Worm (Caenorhabditis elegans): ENCODE measurements around the gene F58F9.9.
"Not testable (repeated sequence)": the region's sequence is repeated elsewhere in the genome, so short reads cannot be mapped to it uniquely, and the experiment has no call there.

F58F9.9 gene

ce11 chrIV:6253000-6253399 is 12.9 kb downstream of the F58F9.9 start, which contains the start of gene T13A10.2:
Gene T13A10.2, plus strand, starts transcription at chrIV:6253300.
- not testable (repeated sequence) for TF ChIP-seq ama-1 (optimal IDR thresholded peaks at IDR 0.05); nhr-12 (tag; optimal IDR thresholded peaks at IDR 0.05); R02D3.7 (tag; optimal IDR thresholded peaks at IDR 0.05)

ce11 chrIV:6254635-6255034 is 14.5 kb downstream of the F58F9.9 start, which contains the start of gene T13A10.64:
Gene T13A10.64, plus strand, starts transcription at chrIV:6254935.
- TF ChIP-seq R02D3.7 (tag; optimal IDR thresholded peaks at IDR 0.05) (no peak), egl-5 (tag; optimal IDR thresholded peaks at IDR 0.05) (no peak), unc-62 (GFP tag; optimal IDR thresholded peaks at IDR 0.05) (no peak), daf-12 (tag; optimal IDR thresholded peaks at IDR 0.05) (no peak), ZK546.5 (tag; optimal IDR thresholded peaks at IDR 0.05) (no peak), nhr-12 (tag; optimal IDR thresholded peaks at IDR 0.05) (no peak), unc-39 (tag; optimal IDR thresholded peaks at IDR 0.05) (no peak), hmg-11 (tag; optimal IDR thresholded peaks at IDR 0.05) (no peak), nhr-25 (tag; optimal IDR thresholded peaks at IDR 0.05) (no peak), elt-2 (tag; optimal IDR thresholded peaks at IDR 0.05) (no peak)

ce11 chrIV:6258967-6259366 is 18.9 kb downstream of the F58F9.9 start:
- TF ChIP-seq fkh-10 (GFP tag; optimal IDR thresholded peaks at IDR 0.05) (no peak), nhr-25 (tag; optimal IDR thresholded peaks at IDR 0.05) (no peak), zag-1 (tag; optimal IDR thresholded peaks at IDR 0.05) (no peak), lin-39 (tag; optimal IDR thresholded peaks at IDR 0.05) (no peak), unc-39 (tag; optimal IDR thresholded peaks at IDR 0.05) (no peak), nhr-11 (tag; optimal IDR thresholded peaks at IDR 0.05) (no peak), pqm-1 (tag; optimal IDR thresholded peaks at IDR 0.05) (no peak), nhr-76 (tag; optimal IDR thresholded peaks at IDR 0.05) (no peak), eor-1 (tag; optimal IDR thresholded peaks at IDR 0.05) (no peak), fos-1 (tag; optimal IDR thresholded peaks at IDR 0.05) (no peak), skn-1 (tag; optimal IDR thresholded peaks at IDR 0.05) (no peak), mml-1 (tag; optimal IDR thresholded peaks at IDR 0.05) (no peak)

ce11 chrIV:6259732-6260131 is 19.6 kb downstream of the F58F9.9 start, which contains the start of gene nlp-16:
Gene nlp-16, minus strand, starts transcription at chrIV:6259832.
- no peak for TF ChIP-seq nhr-76 (tag; optimal IDR thresholded peaks at IDR 0.05)
- no peak for TF ChIP-seq skn-1 (tag; optimal IDR thresholded peaks at IDR 0.05)
- no peak for TF ChIP-seq nhr-25 (tag; optimal IDR thresholded peaks at IDR 0.05)
- TF ChIP-seq unc-62 (GFP tag; optimal IDR thresholded peaks at IDR 0.05): no peak
- TF ChIP-seq lin-39 (tag; optimal IDR thresholded peaks at IDR 0.05): no peak
- TF ChIP-seq elt-3 (tag; optimal IDR thresholded peaks at IDR 0.05): no peak
- TF ChIP-seq eor-1 (tag; optimal IDR thresholded peaks at IDR 0.05): no peak
- TF ChIP-seq snpc-4 (tag; optimal IDR thresholded peaks at IDR 0.05): no peak
- no peak for TF ChIP-seq nfya-1 (tag; optimal IDR thresholded peaks at IDR 0.05; ENCODE audit: insufficient read depth)
- TF ChIP-seq aly-2 (tag; optimal IDR thresholded peaks at IDR 0.05): no peak
- no peak for TF ChIP-seq pha-4 (tag; optimal IDR thresholded peaks at IDR 0.05)
- TF ChIP-seq R02D3.7 (tag; optimal IDR thresholded peaks at IDR 0.05): no peak
- TF ChIP-seq ZK546.5 (tag; optimal IDR thresholded peaks at IDR 0.05): no peak
- no peak for TF ChIP-seq fkh-10 (GFP tag; optimal IDR thresholded peaks at IDR 0.05)
- no peak for TF ChIP-seq jun-1 (tag; optimal IDR thresholded peaks at IDR 0.05)

- no peak for TF ChIP-seq nhr-67 (tag; optimal IDR thresholded peaks at IDR 0.05)
- TF ChIP-seq nhr-237 (tag; optimal IDR thresholded peaks at IDR 0.05): no peak
These were observed 23.2 kb downstream of the F58F9.9 start, which contains the start of gene srv-28 for ce11 chrIV:6263244-6263643. Gene srv-28, minus strand, starts transcription at chrIV:6263344.

ce11 chrIV:6266499-6266898 is 26.4 kb downstream of the F58F9.9 start, which contains the start of gene srv-29:
Gene srv-29, minus strand, starts transcription at chrIV:6266599.
- TF ChIP-seq snpc-4 (tag; optimal IDR thresholded peaks at IDR 0.05): no peak
- TF ChIP-seq pqm-1 (tag; optimal IDR thresholded peaks at IDR 0.05): no peak
- TF ChIP-seq tbx-2 (tag; optimal IDR thresholded peaks at IDR 0.05): no peak
- no peak for TF ChIP-seq pha-4 (tag; optimal IDR thresholded peaks at IDR 0.05)
- TF ChIP-seq egl-5 (tag; optimal IDR thresholded peaks at IDR 0.05): no peak
- TF ChIP-seq nhr-77 (tag; optimal IDR thresholded peaks at IDR 0.05): no peak
- no peak for TF ChIP-seq eor-1 (tag; optimal IDR thresholded peaks at IDR 0.05)
- TF ChIP-seq nhr-76 (tag; optimal IDR thresholded peaks at IDR 0.05): no peak
- no peak for TF ChIP-seq nfya-1 (tag; optimal IDR thresholded peaks at IDR 0.05; ENCODE audit: insufficient read depth)
- no peak for TF ChIP-seq jun-1 (tag; optimal IDR thresholded peaks at IDR 0.05)
- TF ChIP-seq lin-15B (tag; optimal IDR thresholded peaks at IDR 0.05): no peak
- TF ChIP-seq ztf-11 (tag; optimal IDR thresholded peaks at IDR 0.05): no peak
- TF ChIP-seq ceh-82 (tag; optimal IDR thresholded peaks at IDR 0.05): no peak
- no peak for TF ChIP-seq ama-1 (optimal IDR thresholded peaks at IDR 0.05)
